Fruit fly (Drosophila melanogaster) whole organism, wandering third instar larva: Measurements from ENCODE around the gene CG5282.

Experiments
- CG32264 ChIP-seq: fragments of 200-800 bp; sonication (Bioruptor generic); optimal IDR thresholded peaks from 2 replicates; lab custom pipeline; 2016; ENCODE audit warnings: missing biosample characterization, missing genetic modification characterization
- CG9705 ChIP-seq: fragments of 200-800 bp; sonication (Bioruptor generic); optimal IDR thresholded peaks from 2 replicates; lab custom pipeline; 2018; ENCODE audit warnings: missing biosample characterization, mild to moderate bottlenecking, missing genetic modification characterization
- CrebA ChIP-seq: fragments of 200-800 bp; sonication (Bioruptor generic); optimal IDR thresholded peaks from 2 replicates; lab custom pipeline; 2016; ENCODE audit warnings: missing biosample characterization, mild to moderate bottlenecking, missing genetic modification characterization, borderline replicate concordance
- Dfd ChIP-seq: fragments of >200 bp; optimal IDR thresholded peaks from 2 replicates; lab custom pipeline; 2017; ENCODE audit warnings: missing biosample characterization, missing genetic modification characterization
- Dif ChIP-seq: fragments of 200-275, 200-300 bp; sonication (Bioruptor generic); optimal IDR thresholded peaks from 2 replicates; lab custom pipeline; 2018; ENCODE audit warnings: missing biosample characterization, missing genetic modification characterization; ENCODE audit not compliant: partially characterized antibody
- GATAd ChIP-seq: sonication (Bioruptor generic); optimal IDR thresholded peaks from 2 replicates; lab custom pipeline; 2016; ENCODE audit warnings: missing biosample characterization, missing genetic modification characterization
- HLH106 ChIP-seq: fragments of 200-800 bp; optimal IDR thresholded peaks from 3 replicates; lab custom pipeline; 2019; ENCODE audit warnings: missing biosample characterization, mild to moderate bottlenecking, missing genetic modification characterization, moderate library complexity
- Hnf4 ChIP-seq: fragments of 200-800 bp; sonication (Bioruptor generic); optimal IDR thresholded peaks from 2 replicates; lab custom pipeline; 2016; ENCODE audit warnings: missing biosample characterization, mild to moderate bottlenecking, missing genetic modification characterization
- Hr83 ChIP-seq: fragments of 200-300 bp; sonication (Bioruptor generic); optimal IDR thresholded peaks from 2 replicates; lab custom pipeline; 2016; ENCODE audit warnings: missing biosample characterization, mild to moderate bottlenecking, missing genetic modification characterization, moderate library complexity; ENCODE audit not compliant: poor library complexity, severe bottlenecking
- Jra ChIP-seq: sonication (Bioruptor generic); optimal IDR thresholded peaks from 2 replicates; lab custom pipeline; 2016; ENCODE audit warnings: missing biosample characterization, missing genetic modification characterization
- Myc ChIP-seq: fragments of >200 bp; optimal IDR thresholded peaks from 2 replicates; lab custom pipeline; 2017
- N ChIP-seq: fragments of >200 bp; optimal IDR thresholded peaks from 2 replicates; lab custom pipeline; 2018; ENCODE audit warnings: missing biosample characterization, missing external identifiers, missing genetic modification characterization
- OdsH ChIP-seq: fragments of 200-800 bp; sonication (Bioruptor generic); optimal IDR thresholded peaks from 2 replicates; lab custom pipeline; 2016; ENCODE audit warnings: missing biosample characterization, mild to moderate bottlenecking, missing genetic modification characterization
- Rel ChIP-seq, 2 experiments: fragments of 200-800 bp; sonication (Bioruptor generic) in 1 of 2; optimal IDR thresholded peaks; 2 replicates in 1 of 2; 3 replicates in 1 of 2; lab custom pipeline; 2016 to 2019; ENCODE audit warnings: mild to moderate bottlenecking in 2 of 2, missing biosample characterization in 2 of 2, missing genetic modification characterization in 2 of 2, moderate library complexity in 1 of 2
- Sp1 ChIP-seq: fragments of 200-800 bp; sonication (Bioruptor generic); optimal IDR thresholded peaks from 3 replicates; lab custom pipeline; 2019; ENCODE audit warnings: missing biosample characterization, mild to moderate bottlenecking, missing genetic modification characterization, moderate library complexity
- Vsx2 ChIP-seq: fragments of 200-300, 225-300 bp; sonication (Bioruptor generic); optimal IDR thresholded peaks from 2 replicates; lab custom pipeline; 2018; ENCODE audit warnings: missing biosample characterization, missing genetic modification characterization; ENCODE audit not compliant: partially characterized antibody
- br ChIP-seq: fragments of 200-800 bp; sonication (Bioruptor generic); optimal IDR thresholded peaks from 2 replicates; lab custom pipeline; 2016; ENCODE audit warnings: missing biosample characterization, missing genetic modification characterization
- brk ChIP-seq: fragments of 200-800 bp; sonication (Bioruptor generic); optimal IDR thresholded peaks from 2 replicates; lab custom pipeline; 2016; ENCODE audit warnings: missing biosample characterization, mild to moderate bottlenecking, missing genetic modification characterization
- dmrt93B ChIP-seq: fragments of 200-800 bp; sonication (Bioruptor generic); optimal IDR thresholded peaks from 2 replicates; lab custom pipeline; 2018; ENCODE audit warnings: missing biosample characterization, mild to moderate bottlenecking, missing genetic modification characterization
- ey ChIP-seq: fragments of 200-800 bp; sonication (Bioruptor generic); optimal IDR thresholded peaks from 2 replicates; lab custom pipeline; 2016; ENCODE audit warnings: missing biosample characterization, missing genetic modification characterization
- foxo ChIP-seq, 2 experiments: fragments of 200-800 bp; sonication (Bioruptor generic); optimal IDR thresholded peaks; 2 replicates in 1 of 2; 3 replicates in 1 of 2; lab custom pipeline; 2016 to 2017; ENCODE audit warnings: missing biosample characterization in 2 of 2, missing genetic modification characterization in 2 of 2
- fru ChIP-seq: fragments of 200-800 bp; sonication (Bioruptor generic); optimal IDR thresholded peaks from 3 replicates; lab custom pipeline; 2016; ENCODE audit warnings: missing biosample characterization, mild to moderate bottlenecking, missing genetic modification characterization
- h ChIP-seq: fragments of 200-800 bp; sonication (Bioruptor generic); optimal IDR thresholded peaks from 3 replicates; lab custom pipeline; 2016; ENCODE audit warnings: missing biosample characterization, mild to moderate bottlenecking, missing genetic modification characterization
- jim ChIP-seq: fragments of 175-275, 200-325 bp; sonication (Bioruptor generic); optimal IDR thresholded peaks from 2 replicates; lab custom pipeline; 2016; ENCODE audit warnings: missing biosample characterization, mild to moderate bottlenecking, missing genetic modification characterization
- lola ChIP-seq: fragments of >200 bp; optimal IDR thresholded peaks from 2 replicates; lab custom pipeline; 2017; ENCODE audit warnings: missing biosample characterization, missing genetic modification characterization
- psq ChIP-seq: fragments of 200-800 bp; sonication (Bioruptor generic); optimal IDR thresholded peaks from 3 replicates; lab custom pipeline; 2017; ENCODE audit warnings: missing biosample characterization, mild to moderate bottlenecking, missing genetic modification characterization, moderate library complexity
- rgr ChIP-seq: fragments of 200-800 bp; sonication (Bioruptor generic); optimal IDR thresholded peaks from 3 replicates; lab custom pipeline; 2016; ENCODE audit warnings: missing biosample characterization, mild to moderate bottlenecking, missing genetic modification characterization
- sage ChIP-seq: fragments of 200-800 bp; sonication (Bioruptor generic); optimal IDR thresholded peaks from 2 replicates; lab custom pipeline; 2016; ENCODE audit warnings: missing biosample characterization, mild to moderate bottlenecking, missing genetic modification characterization
- sv ChIP-seq: fragments of 200-800 bp; sonication (Bioruptor generic); optimal IDR thresholded peaks from 3 replicates; lab custom pipeline; 2016; ENCODE audit warnings: missing biosample characterization, missing genetic modification characterization
- tai ChIP-seq: sonication (Bioruptor generic); optimal IDR thresholded peaks from 2 replicates; lab custom pipeline; 2016; ENCODE audit warnings: missing biosample characterization, missing genetic modification characterization
- usp ChIP-seq: fragments of >200 bp; optimal IDR thresholded peaks from 2 replicates; lab custom pipeline; 2017; ENCODE audit warnings: missing biosample characterization, missing genetic modification characterization
- woc ChIP-seq: sonication (Bioruptor generic); optimal IDR thresholded peaks from 2 replicates; lab custom pipeline; 2016; ENCODE audit warnings: missing biosample characterization, mild to moderate bottlenecking, missing genetic modification characterization

The CG5282 gene

DNA sequence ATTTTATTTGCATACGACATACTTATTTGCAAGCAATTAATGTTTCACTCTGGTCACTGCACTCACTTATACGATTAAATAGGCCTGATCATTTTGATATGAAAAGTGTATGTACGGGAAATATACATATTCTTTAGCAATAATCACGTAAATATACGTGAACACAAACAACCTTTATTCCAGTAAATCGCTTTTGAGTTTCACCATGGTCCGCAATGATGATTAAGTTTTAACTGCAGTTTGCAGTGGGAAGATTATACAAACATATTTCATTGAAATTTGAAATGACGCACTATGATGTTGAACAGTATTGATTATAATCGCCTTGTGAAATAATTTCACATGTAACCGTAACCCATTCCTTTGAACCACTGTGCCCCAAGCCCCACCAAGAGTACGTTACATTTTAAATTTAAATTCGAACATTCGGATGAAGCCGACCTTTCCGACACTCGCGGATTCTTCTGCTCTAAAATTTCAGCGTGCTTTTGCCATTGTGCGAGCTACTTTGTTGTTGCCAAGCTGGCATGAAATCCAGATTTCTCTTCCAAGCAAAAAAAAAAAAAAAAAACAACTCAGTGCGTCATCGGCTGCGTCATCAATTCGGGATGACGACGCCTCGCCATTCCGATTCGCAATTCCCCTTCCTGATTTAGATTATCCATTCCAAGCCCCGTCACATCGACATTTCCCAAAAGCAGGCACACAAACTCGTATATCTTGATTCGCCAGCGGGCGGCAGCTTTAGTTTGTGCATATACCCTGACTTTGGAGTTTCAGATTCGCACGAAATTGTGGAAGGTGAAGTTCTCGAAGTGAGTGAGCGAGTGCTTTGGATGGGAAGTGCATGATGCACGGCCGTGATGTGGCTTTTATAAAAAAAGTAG is 22.1 kb downstream of the CG5282 start:
- TF ChIP-seq jim (no peak), CG9705 (GFP tag; lab: Kevin White, UChicago) (peak; percentile 54), Sp1 (peak; percentile 70), Vsx2 (peak; percentile 57), fru (GFP tag; lab: Kevin White, UChicago) (peak; percentile 55), Jra (GFP tag; lab: Kevin White, UChicago) (peak; percentile 60), HLH106 (tag; lab: Kevin White, UChicago) (peak; percentile 70), tai (GFP tag; lab: Kevin White, UChicago) (no peak), OdsH (GFP tag; lab: Kevin White, UChicago) (peak; percentile 2), Myc (no peak), h (GFP tag; lab: Kevin White, UChicago) (peak; percentile 50), psq (GFP tag; lab: Kevin White, UChicago) (peak; percentile 59), GATAd (GFP tag; lab: Kevin White, UChicago) (no peak), usp (no peak), Hr83 (GFP tag; lab: Kevin White, UChicago) (peak; percentile 9), sv (no peak), ey (peak; percentile 12), CrebA (GFP tag; lab: Kevin White, UChicago) (peak; percentile 35), woc (GFP tag; lab: Kevin White, UChicago) (peak; percentile 52), sage (GFP tag; lab: Kevin White, UChicago) (no peak), rgr (GFP tag; lab: Kevin White, UChicago) (peak; percentile 20), Hnf4 (no peak), foxo (GFP tag; optimal IDR thresholded peaks at IDR 0.05; lab: Kevin White, UChicago) (peak in 1 of 2 experiments; percentile 39), Dif (GFP tag; lab: Kevin White, UChicago) (peak; percentile 27), Rel (GFP tag; optimal IDR thresholded peaks at IDR 0.05; lab: Kevin White, UChicago) (no peak), Rel (tag; optimal IDR thresholded peaks at IDR 0.05; lab: Kevin White, UChicago) (peak; percentile 16), dmrt93B (GFP tag; lab: Kevin White, UChicago) (peak; percentile 69)
- TF ChIP-seq, all 38 proteins: peak for 18

DNA sequence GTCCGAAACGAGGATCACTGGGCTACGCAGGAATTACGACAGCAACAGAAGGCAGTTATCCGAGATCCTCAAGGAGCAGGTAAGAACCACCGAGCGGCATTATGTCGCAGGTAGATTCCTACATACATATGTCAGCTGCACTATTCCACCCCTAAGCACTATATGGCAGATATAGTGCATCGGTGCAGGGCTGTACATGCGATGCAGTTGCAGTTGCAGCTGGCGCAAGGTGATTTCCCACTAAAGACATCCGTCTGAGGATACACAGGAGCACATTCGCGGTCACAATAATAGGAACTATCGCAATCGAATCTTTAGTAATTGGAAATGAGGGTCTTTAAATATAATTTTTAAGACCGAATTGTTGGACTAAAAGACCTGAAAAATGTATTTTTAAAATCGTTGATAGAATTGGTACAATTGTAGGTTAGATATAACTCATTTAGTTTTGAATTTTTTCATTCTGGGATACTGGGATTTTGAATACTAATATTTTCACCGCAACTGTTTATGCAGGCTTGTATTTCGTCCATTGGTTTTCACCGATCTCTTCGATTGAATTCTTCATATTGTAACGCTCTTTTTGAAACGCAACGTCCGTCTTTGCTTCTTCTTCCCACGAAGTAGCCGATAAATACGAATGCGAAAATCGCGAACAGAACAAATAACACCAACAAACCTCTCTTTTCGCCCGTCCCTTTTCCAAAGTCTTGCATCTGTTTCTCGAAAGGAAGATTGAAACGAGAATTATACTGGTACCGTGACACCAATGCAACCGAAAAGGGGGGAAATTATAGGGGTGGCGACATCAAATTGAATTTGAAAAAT is 23.0 kb downstream of the CG5282 start:
- TF ChIP-seq N (GFP tag; lab: Kevin White, UChicago) (no peak), foxo (GFP tag; optimal IDR thresholded peaks at IDR 0.05; lab: Kevin White, UChicago) (peak in 1 of 2 experiments; percentile 61), rgr (GFP tag; lab: Kevin White, UChicago) (peak; percentile 51), Dif (GFP tag; lab: Kevin White, UChicago) (peak; percentile 9), CG9705 (GFP tag; lab: Kevin White, UChicago) (peak; percentile 40), h (GFP tag; lab: Kevin White, UChicago) (peak; percentile 75), dmrt93B (GFP tag; lab: Kevin White, UChicago) (peak; percentile 22), ey (peak; percentile 71), Rel (GFP tag; optimal IDR thresholded peaks at IDR 0.05; lab: Kevin White, UChicago) (peak; percentile 58), Rel (tag; optimal IDR thresholded peaks at IDR 0.05; lab: Kevin White, UChicago) (peak; percentile 50), brk (GFP tag; lab: Kevin White, UChicago) (peak; percentile 49), Hnf4 (peak; percentile 52), woc (GFP tag; lab: Kevin White, UChicago) (peak; percentile 44), br (GFP tag; lab: Kevin White, UChicago) (peak; percentile 66), Sp1 (peak; percentile 79), fru (GFP tag; lab: Kevin White, UChicago) (peak; percentile 60), usp (no peak), OdsH (GFP tag; lab: Kevin White, UChicago) (peak; percentile 68), GATAd (GFP tag; lab: Kevin White, UChicago) (no peak), CG32264 (peak; percentile 54), Jra (GFP tag; lab: Kevin White, UChicago) (peak; percentile 55), HLH106 (tag; lab: Kevin White, UChicago) (peak; percentile 78), Dfd (no peak), tai (GFP tag; lab: Kevin White, UChicago) (peak; percentile 19), psq (GFP tag; lab: Kevin White, UChicago) (peak; percentile 93), lola (GFP tag; lab: Kevin White, UChicago) (no peak)
- TF ChIP-seq, all 38 proteins: peak for 20
